Fruit fly (Drosophila melanogaster) whole organism, adult: ENCODE results near the gene Fbw5.

Experiments used
- CG11617 ChIP-seq: fragments of 200-800 bp; sonication (Bioruptor generic); optimal IDR thresholded peaks from 2 replicates; lab custom pipeline; 2017; ENCODE audit warnings: mild to moderate bottlenecking, missing biosample characterization, missing genetic modification reagents, missing genetic modification characterization
- CG12768 ChIP-seq: fragments of 200-800 bp; sonication (Bioruptor generic); optimal IDR thresholded peaks from 2 replicates; lab custom pipeline; 2017; ENCODE audit warnings: missing biosample characterization, missing genetic modification characterization, mild to moderate bottlenecking, moderate library complexity, missing genetic modification reagents
- CG14711 ChIP-seq: fragments of 200-800 bp; sonication (Bioruptor generic); optimal IDR thresholded peaks from 2 replicates; lab custom pipeline; 2018; ENCODE audit warnings: missing biosample characterization, mild to moderate bottlenecking, missing genetic modification characterization, moderate library complexity
- CG5204 ChIP-seq: fragments of 200-800 bp; sonication (Bioruptor generic); optimal IDR thresholded peaks from 2 replicates; lab custom pipeline; 2016; ENCODE audit warnings: missing biosample characterization, missing genetic modification characterization
- Clk ChIP-seq: fragments of 200-800 bp; sonication (Bioruptor generic); optimal IDR thresholded peaks from 2 replicates; lab custom pipeline; 2017; ENCODE audit warnings: missing biosample characterization, missing genetic modification characterization
- Crg-1 ChIP-seq: fragments of 200-800 bp; sonication (Bioruptor generic); optimal IDR thresholded peaks from 2 replicates; lab custom pipeline; 2016; ENCODE audit warnings: missing biosample characterization, missing genetic modification characterization
- cic ChIP-seq: fragments of 200-800 bp; sonication (Bioruptor generic); optimal IDR thresholded peaks from 2 replicates; lab custom pipeline; 2017; ENCODE audit warnings: missing biosample characterization, mild to moderate bottlenecking, missing genetic modification characterization, moderate library complexity
- kay ChIP-seq: fragments of 200-800 bp; sonication (Bioruptor generic); peaks from one replicate; lab custom pipeline; 2016; ENCODE audit warnings: missing biosample characterization, missing genetic modification characterization, borderline replicate concordance
- pad ChIP-seq: fragments of 200-800 bp; sonication (Bioruptor generic); optimal IDR thresholded peaks from 3 replicates; lab custom pipeline; 2017; ENCODE audit warnings: missing biosample characterization, missing genetic modification characterization, mild to moderate bottlenecking, moderate library complexity, missing genetic modification reagents
- tj ChIP-seq: fragments of 200-800 bp; sonication (Bioruptor generic); optimal IDR thresholded peaks from 3 replicates; lab custom pipeline; 2017; ENCODE audit warnings: missing biosample characterization, mild to moderate bottlenecking, missing genetic modification characterization, moderate library complexity

The Fbw5 gene

DNA sequence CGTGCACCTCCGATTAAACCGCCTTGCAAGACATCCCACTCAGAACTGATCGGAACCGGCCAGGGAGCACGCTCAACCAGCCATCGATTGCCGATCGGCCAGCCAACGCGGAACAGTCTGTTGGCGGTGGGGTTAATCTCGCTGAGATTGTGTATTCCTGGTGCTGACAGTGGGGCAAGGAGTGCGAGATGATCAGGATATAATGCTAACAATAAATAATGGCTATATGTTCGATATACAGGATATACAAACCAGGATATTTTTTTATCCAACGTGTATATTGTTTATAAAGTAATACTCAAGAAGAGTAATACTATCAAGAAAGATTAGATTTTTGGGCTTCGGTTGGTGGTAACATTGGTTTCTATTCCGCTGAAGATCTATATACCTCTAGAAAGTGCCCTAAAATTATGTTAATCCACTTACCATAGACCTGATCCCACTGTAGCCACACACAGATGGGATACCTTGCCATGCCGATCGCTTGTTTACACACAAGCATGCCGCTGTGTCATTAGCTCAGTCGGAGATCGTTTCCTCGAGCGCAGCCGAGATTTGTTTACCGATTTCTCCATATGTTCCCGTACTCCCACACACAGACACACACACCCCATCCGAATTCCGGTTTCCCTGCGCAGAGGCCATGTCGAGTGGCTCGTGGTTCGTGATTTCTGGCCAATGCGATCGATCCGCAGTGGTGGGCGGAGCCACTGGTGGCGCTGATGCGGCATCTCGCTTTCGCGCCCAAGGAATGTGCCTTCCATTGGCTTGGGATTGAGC, 46.2 kb downstream of the Fbw5 start, which contains the start of gene H2.0:
TSS of gene H2.0 (minus strand) at position 51 of the 780 bp plus-strand sequence.
- TF ChIP-seq pad (no peak), Crg-1 (no peak), CG11617 (GFP tag; lab: Kevin White, UChicago) (no peak), Clk (GFP tag; lab: Kevin White, UChicago) (no peak), CG12768 (no peak), CG14711 (tag; lab: Kevin White, UChicago) (no peak), cic (no peak), tj (GFP tag; lab: Kevin White, UChicago) (no peak), CG5204 (GFP tag; lab: Kevin White, UChicago) (no peak), kay (GFP tag; lab: Kevin White, UChicago) (no peak)
